Fruit fly (Drosophila melanogaster): Measurements from ENCODE around the gene CG15425.
A peak's percentile ranks its signal among the peaks of the same experiment; 100 is the strongest.

Gene CG15425

dm6 chr2L:4230562-4230961 lies 26.8 kb upstream of the CG15425 start:
- no peak for TF ChIP-seq CG11294 (GFP tag; IDR thresholded peaks at IDR 0.05)
- no peak for TF ChIP-seq CG6854 (GFP tag; optimal IDR thresholded peaks at IDR 0.05)
- TF ChIP-seq CG15336 (GFP tag; IDR thresholded peaks at IDR 0.05), result no peak
- no peak for TF ChIP-seq achi (GFP tag; optimal IDR thresholded peaks at IDR 0.05)
- TF ChIP-seq Eip78C (GFP tag), result peak; percentile 40

- TF ChIP-seq svp (GFP tag) (peak; percentile 62), Hr38 (GFP tag; optimal IDR thresholded peaks at IDR 0.05) (no peak)
These were observed 15.9 kb upstream of the CG15425 start for dm6 chr2L:4241513-4241912.

DNA sequence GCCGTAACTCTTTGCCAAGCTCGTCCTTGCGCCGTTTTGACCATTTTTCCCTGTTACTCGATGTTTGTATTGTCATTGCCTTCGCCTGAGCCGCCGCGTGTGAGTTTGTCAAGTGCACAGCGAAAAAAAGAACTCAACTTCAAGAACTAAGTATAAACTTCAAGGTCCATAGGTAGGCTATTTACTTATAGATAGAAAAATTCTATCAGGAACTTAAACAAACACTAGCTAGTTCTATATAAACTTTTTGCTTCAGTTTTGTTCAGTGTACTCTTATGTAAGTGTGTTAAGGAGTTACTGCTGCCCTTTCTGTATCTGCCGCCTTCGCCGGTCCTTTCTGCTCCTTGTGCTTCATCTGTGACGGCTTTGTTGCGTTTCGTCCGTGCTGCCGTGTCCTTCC lies 11.0 kb upstream of the CG15425 start:
- no peak for TF ChIP-seq fd59A (GFP tag; optimal IDR thresholded peaks at IDR 0.05)
- TF ChIP-seq CG10669 (GFP tag; optimal IDR thresholded peaks at IDR 0.05), result peak; percentile 3
- no peak for TF ChIP-seq CG15336 (GFP tag; IDR thresholded peaks at IDR 0.05)
- TF ChIP-seq CG3919 (GFP tag; optimal IDR thresholded peaks at IDR 0.05), result peak; percentile 5
- peak; percentile 24 for TF ChIP-seq Ets96B (tag; optimal IDR thresholded peaks at IDR 0.05)
- TF ChIP-seq CG34406 (GFP tag; optimal IDR thresholded peaks at IDR 0.05), result no peak
- TF ChIP-seq CG32006 (GFP tag; optimal IDR thresholded peaks at IDR 0.05), result no peak
- TF ChIP-seq CG11294 (GFP tag; IDR thresholded peaks at IDR 0.05), result no peak
- TF ChIP-seq Eip78C (GFP tag), result peak; percentile 68

dm6 chr2L:4248314-4248713 lies 9.1 kb upstream of the CG15425 start:
- TF ChIP-seq Lpt (GFP tag; optimal IDR thresholded peaks at IDR 0.05) (no peak), CG8319 (GFP tag; optimal IDR thresholded peaks at IDR 0.05) (no peak), CG10631 (GFP tag; optimal IDR thresholded peaks at IDR 0.05) (no peak), CG8119 (GFP tag; IDR thresholded peaks at IDR 0.05) (no peak), achi (GFP tag; optimal IDR thresholded peaks at IDR 0.05) (no peak), Gug (GFP tag; IDR thresholded peaks at IDR 0.05) (no peak), eg (GFP tag; IDR thresholded peaks at IDR 0.05) (no peak), Smox (GFP tag; optimal IDR thresholded peaks at IDR 0.05) (no peak), Eip78C (GFP tag) (no peak), CG7368 (GFP tag; optimal IDR thresholded peaks at IDR 0.05) (no peak), CG8632 (GFP tag; optimal IDR thresholded peaks at IDR 0.05) (no peak), CG1621 (tag; optimal IDR thresholded peaks at IDR 0.05) (no peak), CG11902 (GFP tag; optimal IDR thresholded peaks at IDR 0.05) (no peak), svp (GFP tag) (peak; percentile 52), CG6163 (GFP tag; IDR thresholded peaks at IDR 0.05) (0 out of 3 replicates have a peak, but pooled peaks have one; percentile 8)

- peak; percentile 26 for TF ChIP-seq svp (GFP tag)
- TF ChIP-seq topi (GFP tag; optimal IDR thresholded peaks at IDR 0.05), result no peak
- no peak for TF ChIP-seq CG15336 (GFP tag; IDR thresholded peaks at IDR 0.05)
- peak; percentile 62 for TF ChIP-seq Eip78C (GFP tag)
These were observed 4.4 kb upstream of the CG15425 start for dm6 chr2L:4252832-4253473.

DNA sequence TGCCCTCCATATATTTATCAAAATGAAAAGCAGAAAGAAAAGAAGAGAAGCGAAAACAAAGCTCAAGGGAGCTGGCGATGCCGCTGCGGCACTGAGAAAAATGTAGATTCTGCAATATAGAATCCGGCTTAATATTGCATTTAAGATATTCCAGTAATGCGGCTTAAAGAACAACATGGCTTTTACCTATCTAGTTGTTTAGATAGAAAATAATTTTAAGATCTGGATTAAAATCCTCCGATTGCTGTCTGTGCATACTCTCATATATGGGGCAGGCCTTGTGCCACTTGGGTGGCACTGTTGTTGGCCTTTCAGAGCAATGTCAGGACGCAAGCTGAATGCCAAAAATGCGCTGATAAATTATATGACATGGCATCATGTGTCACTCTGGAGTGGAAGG lies 2.4 kb upstream of the CG15425 start:
- TF ChIP-seq OdsH (GFP tag; optimal IDR thresholded peaks at IDR 0.05), result peak; percentile 1
- TF ChIP-seq Eip78C (GFP tag), result peak; percentile 42
- peak; percentile 48; the same call in 1 of the 3 replicates for TF ChIP-seq CG6163 (GFP tag; IDR thresholded peaks at IDR 0.05)
- peak; percentile 61 for TF ChIP-seq svp (GFP tag)
- TF ChIP-seq CG11902 (GFP tag; optimal IDR thresholded peaks at IDR 0.05), result no peak
- TF ChIP-seq CG10669 (GFP tag; optimal IDR thresholded peaks at IDR 0.05), result peak; percentile 1
- TF ChIP-seq salr (GFP tag; optimal IDR thresholded peaks at IDR 0.05), result no peak

DNA sequence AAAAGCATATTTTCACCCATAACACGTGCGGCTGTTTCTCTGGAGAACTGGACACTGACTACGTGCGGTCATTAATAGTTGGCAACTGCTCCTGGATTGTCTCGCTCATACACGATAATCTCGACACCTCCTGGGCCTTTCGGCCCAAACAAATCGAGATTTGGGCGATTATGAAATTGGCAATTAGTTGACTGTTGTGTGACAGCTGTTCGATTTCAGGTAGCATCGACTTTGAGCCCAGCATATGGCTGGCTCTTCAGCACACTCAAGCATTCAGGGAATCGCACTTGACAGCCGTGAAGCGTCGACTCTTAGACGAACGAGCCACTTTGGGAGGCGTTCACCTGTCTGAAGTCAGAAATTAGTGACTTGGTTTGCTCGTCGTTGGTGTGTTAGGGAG lies 23.9 kb downstream of the CG15425 start, which contains the start of gene Art2:
Art2 (minus strand) TSS at position 101 of the 400 bp plus-strand sequence.
- no peak for TF ChIP-seq acj6 (GFP tag; optimal IDR thresholded peaks at IDR 0.05)
- no peak for TF ChIP-seq Eip78C (GFP tag)
- no peak for TF ChIP-seq fd85E (GFP tag; optimal IDR thresholded peaks at IDR 0.05)
- TF ChIP-seq CG9139 (GFP tag; optimal IDR thresholded peaks at IDR 0.05), result no peak
- TF ChIP-seq fkh (GFP tag; optimal IDR thresholded peaks at IDR 0.05), result no peak
- TF ChIP-seq achi (GFP tag; optimal IDR thresholded peaks at IDR 0.05), result no peak
- TF ChIP-seq CG10669 (GFP tag; optimal IDR thresholded peaks at IDR 0.05), result no peak
- TF ChIP-seq esn (GFP tag; optimal IDR thresholded peaks at IDR 0.05), result no peak
- no peak for TF ChIP-seq Met (GFP tag; optimal IDR thresholded peaks at IDR 0.05)
- TF ChIP-seq cyc (GFP tag; optimal IDR thresholded peaks at IDR 0.05), result no peak
- no peak for TF ChIP-seq Hr4 (GFP tag; optimal IDR thresholded peaks at IDR 0.05)
- TF ChIP-seq dac (GFP tag; optimal IDR thresholded peaks at IDR 0.05), result no peak
- no peak for TF ChIP-seq salr (GFP tag; optimal IDR thresholded peaks at IDR 0.05)
- no peak for TF ChIP-seq CG11294 (GFP tag; IDR thresholded peaks at IDR 0.05)
- TF ChIP-seq CG6854 (GFP tag; optimal IDR thresholded peaks at IDR 0.05), result no peak
- no peak for TF ChIP-seq Gug (GFP tag; IDR thresholded peaks at IDR 0.05)
- no peak for TF ChIP-seq dsx (GFP tag; optimal IDR thresholded peaks at IDR 0.05; ENCODE audit: poor library complexity, severe bottlenecking)
